Fruit fly (Drosophila melanogaster): ENCODE measurements around the gene CG7201.
A peak's percentile ranks its signal among the peaks of the same experiment; 100 is the strongest.

Gene CG7201

DNA sequence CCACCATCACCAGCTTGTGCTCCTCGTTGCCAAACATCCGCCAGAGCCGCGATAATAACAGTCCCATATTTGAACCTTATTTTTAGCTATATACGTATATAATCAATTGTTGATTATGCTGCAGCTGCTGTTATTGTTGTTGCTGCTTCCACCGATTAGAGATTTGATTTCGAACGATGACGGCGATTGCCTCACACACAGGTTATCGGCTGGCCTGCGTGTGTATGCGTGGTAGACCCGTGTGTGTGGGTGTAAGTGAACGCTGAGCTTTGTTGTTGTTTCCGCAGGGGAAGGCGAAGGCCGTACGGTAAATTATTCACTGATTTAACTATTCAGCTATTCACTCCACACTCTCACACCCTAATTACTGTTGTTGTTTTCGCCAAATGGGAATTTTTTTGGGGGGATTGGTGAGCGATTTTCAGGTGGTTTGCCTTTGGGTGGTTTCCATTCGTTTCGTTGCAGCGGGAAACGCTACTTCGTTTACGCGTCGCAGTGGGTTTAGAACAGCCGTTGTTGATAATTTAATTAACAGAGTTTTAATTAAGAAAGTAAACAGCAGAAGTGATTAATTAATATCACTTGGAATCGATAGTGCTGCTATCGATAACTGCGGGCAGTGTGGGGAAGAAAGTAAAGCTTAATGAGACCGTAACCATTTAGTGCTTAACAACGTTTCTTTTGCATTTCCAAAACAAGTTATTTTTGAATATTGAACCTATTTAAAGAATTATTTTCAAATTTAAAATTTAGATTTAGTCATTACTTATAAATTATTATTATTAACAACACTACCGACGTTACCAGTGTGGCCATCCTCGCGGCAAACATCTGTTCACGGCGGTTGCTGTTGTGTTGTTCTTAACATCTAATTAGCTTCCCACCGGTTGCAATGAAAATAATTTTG lies 4.3 kb upstream of the CG7201 start, which contains the start of the genes Arl5 and CG13671 (continued):
- TF ChIP-seq aop (GFP tag; IDR thresholded peaks at IDR 0.05) (no peak), inv (GFP tag; IDR thresholded peaks at IDR 0.05; ENCODE audit: partially characterized antibody) (peak; percentile 63), CG4617 (GFP tag; optimal IDR thresholded peaks at IDR 0.05; ENCODE audit: borderline replicate concordance) (peak; percentile 87), CG15269 (tag; optimal IDR thresholded peaks at IDR 0.05) (no peak), slp2 (GFP tag; optimal IDR thresholded peaks at IDR 0.05) (no peak), chinmo (GFP tag; IDR thresholded peaks at IDR 0.05; ENCODE audit: partially characterized antibody) (peak; percentile 84; the same call in 2 of the 4 replicates), CG11504 (tag; optimal IDR thresholded peaks at IDR 0.05) (no peak), CG3838 (GFP tag; optimal IDR thresholded peaks at IDR 0.05) (no peak), CG9727 (GFP tag; optimal IDR thresholded peaks at IDR 0.05) (peak; percentile 83), Fer3 (tag; optimal IDR thresholded peaks at IDR 0.05) (peak; percentile 73), ac (GFP tag; optimal IDR thresholded peaks at IDR 0.05) (no peak), CG3281 (GFP tag; optimal IDR thresholded peaks at IDR 0.05) (peak; percentile 72), CG6254 (GFP tag; optimal IDR thresholded peaks at IDR 0.05) (no peak), CG6654 (GFP tag; optimal IDR thresholded peaks at IDR 0.05) (no peak), CG42726 (GFP tag; IDR thresholded peaks at IDR 0.05; ENCODE audit: partially characterized antibody) (no peak; the same call in 1 of the 2 replicates), CG13624 (GFP tag; optimal IDR thresholded peaks at IDR 0.05) (peak; percentile 42), CG2199 (GFP tag; IDR thresholded peaks at IDR 0.05) (no peak), btn (GFP tag; optimal IDR thresholded peaks at IDR 0.05) (peak; percentile 28), eve (GFP tag; optimal IDR thresholded peaks at IDR 0.05) (no peak), Dbx (GFP tag; IDR thresholded peaks at IDR 0.05) (peak; percentile 85), CG18764 (GFP tag; optimal IDR thresholded peaks at IDR 0.05) (peak; percentile 81), CG7987 (GFP tag; optimal IDR thresholded peaks at IDR 0.05) (peak; percentile 42), p53 (GFP tag; optimal IDR thresholded peaks at IDR 0.05) (no peak), Sry-β (GFP tag; optimal IDR thresholded peaks at IDR 0.05) (peak; percentile 8), rib (GFP tag; IDR thresholded peaks at IDR 0.05) (peak; percentile 34; the same call in 1 of the 2 replicates), hb (GFP tag; IDR thresholded peaks at IDR 0.05; ENCODE audit: partially characterized antibody) (peak; percentile 77; the same call in 2 of the 3 replicates), caup (GFP tag; optimal IDR thresholded peaks at IDR 0.05; ENCODE audit: severe bottlenecking) (peak; percentile 74), chif (GFP tag; optimal IDR thresholded peaks at IDR 0.05) (peak; percentile 60), kay (GFP tag; optimal IDR thresholded peaks at IDR 0.05) (peak; percentile 74), tx (GFP tag; optimal IDR thresholded peaks at IDR 0.05) (peak; percentile 62), CG13287 (GFP tag; IDR thresholded peaks at IDR 0.05; ENCODE audit: partially characterized antibody) (peak; percentile 85), CG4820 (GFP tag; optimal IDR thresholded peaks at IDR 0.05) (peak; percentile 81), HHEX (GFP tag; optimal IDR thresholded peaks at IDR 0.05) (peak; percentile 65), zf30C (GFP tag; optimal IDR thresholded peaks at IDR 0.05) (no peak), CG31441 (GFP tag; IDR thresholded peaks at IDR 0.05) (peak; percentile 78), crp (GFP tag; optimal IDR thresholded peaks at IDR 0.05) (peak in 1 of 2 experiments; percentile 89), slou (GFP tag; optimal IDR thresholded peaks at IDR 0.05) (peak; percentile 79), vfl (GFP tag; optimal IDR thresholded peaks at IDR 0.05) (peak; percentile 54), CG7372 (GFP tag; IDR thresholded peaks at IDR 0.05) (peak; percentile 33; the same call in 1 of the 2 replicates), D (optimal IDR thresholded peaks at IDR 0.05) (no peak), D (GFP tag; optimal IDR thresholded peaks at IDR 0.05) (peak; percentile 65), D19B (GFP tag; optimal IDR thresholded peaks at IDR 0.05) (peak; percentile 15), disco-r (GFP tag; optimal IDR thresholded peaks at IDR 0.05) (no peak), sim (GFP tag; IDR thresholded peaks at IDR 0.05) (0 out of 2 replicates have a peak, but pooled peaks have one; percentile 30), Rfx (GFP tag; IDR thresholded peaks at IDR 0.05) (peak; percentile 83), Kr (GFP tag; optimal IDR thresholded peaks at IDR 0.05) (no peak), sens (GFP tag) (peak; percentile 95), scrt (GFP tag; optimal IDR thresholded peaks at IDR 0.05) (peak; percentile 59)

Data from whole organism, embryonic.